Fruit fly (Drosophila melanogaster) whole organism, pupa: ENCODE measurements around the gene Prm.

Experiments
- CG14655 ChIP-seq: fragments of 200-800 bp; sonication (Bioruptor generic); optimal IDR thresholded peaks from 3 replicates; lab custom pipeline; 2017; ENCODE audit warnings: mild to moderate bottlenecking, missing biosample characterization, missing genetic modification reagents, missing genetic modification characterization
- CG34367 ChIP-seq: fragments of 200-800 bp; sonication (Bioruptor generic); optimal IDR thresholded peaks from 2 replicates; lab custom pipeline; 2018; ENCODE audit warnings: missing biosample characterization, mild to moderate bottlenecking, missing genetic modification characterization
- CG4496 ChIP-seq: fragments of 200-800 bp; sonication (Bioruptor generic); IDR thresholded peaks from 3 replicates; pipeline ENCODE4 v1.3.6; 2022; ENCODE audit warnings: missing biosample characterization, missing genetic modification characterization
- CG9948 ChIP-seq: fragments of 200-800 bp; sonication (Bioruptor generic); optimal IDR thresholded peaks from 2 replicates; lab custom pipeline; 2018; ENCODE audit warnings: missing biosample characterization, mild to moderate bottlenecking, missing genetic modification characterization, moderate library complexity
- D1 ChIP-seq: fragments of 200-800 bp; sonication (Bioruptor generic); optimal IDR thresholded peaks from 2 replicates; lab custom pipeline; 2018; ENCODE audit warnings: missing biosample characterization, mild to moderate bottlenecking, missing genetic modification characterization, moderate library complexity

- TF ChIP-seq CG9948 (tag; lab: Kevin White, UChicago), result no peak
- 0 out of 3 replicates have a peak, but pooled peaks have one; percentile 25 for TF ChIP-seq CG4496 (GFP tag; lab: Robert Waterston, UW)
- TF ChIP-seq CG14655 (GFP tag; lab: Kevin White, UChicago), result peak; percentile 28
- TF ChIP-seq D1 (tag; lab: Kevin White, UChicago), result no peak
- TF ChIP-seq CG34367 (tag; lab: Kevin White, UChicago), result no peak
These were observed 38.2 kb upstream of the Prm start for dm6 chr3L:8783299-8783698.
